Fruit fly (Drosophila melanogaster): Measurements from ENCODE around the gene Sr-CIV.

Gene Sr-CIV

dm6 chr2L:3507209-3508164 lies 16.4 kb downstream of the Sr-CIV start, which contains the start of gene tim (continued):
- no peak for TF ChIP-seq CG7839 (tag; optimal IDR thresholded peaks at IDR 0.05)
- TF ChIP-seq row (GFP tag; IDR thresholded peaks at IDR 0.05): peak; percentile 36; the same call in 2 of the 3 replicates
- TF ChIP-seq CG32532 (GFP tag; IDR thresholded peaks at IDR 0.05): no peak
- TF ChIP-seq inv (GFP tag; IDR thresholded peaks at IDR 0.05; ENCODE audit: partially characterized antibody): no peak
- no peak for TF ChIP-seq sd (tag; optimal IDR thresholded peaks at IDR 0.05)
- no peak for TF ChIP-seq tup (GFP tag; optimal IDR thresholded peaks at IDR 0.05)
- no peak for TF ChIP-seq gce (GFP tag; IDR thresholded peaks at IDR 0.05)
- no peak for TF ChIP-seq CG10959 (GFP tag; IDR thresholded peaks at IDR 0.05)
- peak; percentile 9 for TF ChIP-seq Max (GFP tag; optimal IDR thresholded peaks at IDR 0.05)
- no peak for TF ChIP-seq abd-A (tag; optimal IDR thresholded peaks at IDR 0.05)
- TF ChIP-seq Mad (GFP tag; optimal IDR thresholded peaks at IDR 0.05): no peak
- TF ChIP-seq fd102C (GFP tag; optimal IDR thresholded peaks at IDR 0.05): no peak
- TF ChIP-seq HHEX (GFP tag; optimal IDR thresholded peaks at IDR 0.05): no peak
- TF ChIP-seq CG1832 (GFP tag; optimal IDR thresholded peaks at IDR 0.05): peak; percentile 59
- no peak for TF ChIP-seq CG3995 (GFP tag; optimal IDR thresholded peaks at IDR 0.05)
- TF ChIP-seq Camta (GFP tag; optimal IDR thresholded peaks at IDR 0.05): no peak
- TF ChIP-seq CG10979 (tag; optimal IDR thresholded peaks at IDR 0.05): peak; percentile 50
- peak; percentile 36 for TF ChIP-seq odd (GFP tag; optimal IDR thresholded peaks at IDR 0.05)
- TF ChIP-seq Myb (GFP tag; optimal IDR thresholded peaks at IDR 0.05): no peak
- TF ChIP-seq ac (GFP tag; optimal IDR thresholded peaks at IDR 0.05): no peak
- no peak for TF ChIP-seq gfzf (GFP tag; optimal IDR thresholded peaks at IDR 0.05)
- peak; percentile 51 for TF ChIP-seq CG4424 (GFP tag; optimal IDR thresholded peaks at IDR 0.05)
- no peak for TF ChIP-seq eyg (GFP tag; optimal IDR thresholded peaks at IDR 0.05)
- no peak for TF ChIP-seq bigmax (GFP tag; optimal IDR thresholded peaks at IDR 0.05)
- TF ChIP-seq phol (tag; optimal IDR thresholded peaks at IDR 0.05): peak; percentile 64
- no peak for TF ChIP-seq CG4360 (GFP tag; IDR thresholded peaks at IDR 0.05)
- TF ChIP-seq TFAM (GFP tag; optimal IDR thresholded peaks at IDR 0.05): no peak
- TF ChIP-seq zfh1 (GFP tag; IDR thresholded peaks at IDR 0.05): 0 out of 3 replicates have a peak, but pooled peaks have one; percentile 20
- no peak for TF ChIP-seq CG14050 (GFP tag; IDR thresholded peaks at IDR 0.05)
- no peak for TF ChIP-seq BEAF-32 (GFP tag; optimal IDR thresholded peaks at IDR 0.05)
- TF ChIP-seq CG7963 (GFP tag; IDR thresholded peaks at IDR 0.05; ENCODE audit: partially characterized antibody): no peak
- peak; percentile 28 for TF ChIP-seq Nf-YB (GFP tag; optimal IDR thresholded peaks at IDR 0.05)
- no peak for TF ChIP-seq vnd (GFP tag; IDR thresholded peaks at IDR 0.05; ENCODE audit: partially characterized antibody)
- TF ChIP-seq exex (tag; optimal IDR thresholded peaks at IDR 0.05): no peak
- TF ChIP-seq CG17361 (GFP tag; IDR thresholded peaks at IDR 0.05): peak; percentile 51; the same call in 2 of the 3 replicates
- no peak for TF ChIP-seq da (GFP tag; optimal IDR thresholded peaks at IDR 0.05)
- TF ChIP-seq CG17385 (GFP tag; optimal IDR thresholded peaks at IDR 0.05): peak; percentile 44
- TF ChIP-seq Hr39 (optimal IDR thresholded peaks at IDR 0.05): no peak
- TF ChIP-seq wek (GFP tag; optimal IDR thresholded peaks at IDR 0.05): no peak
- peak; percentile 43 for TF ChIP-seq CG9727 (GFP tag; optimal IDR thresholded peaks at IDR 0.05)
- TF ChIP-seq CG12071 (GFP tag; optimal IDR thresholded peaks at IDR 0.05): no peak
- TF ChIP-seq ham (GFP tag; IDR thresholded peaks at IDR 0.05): no peak
- TF ChIP-seq CG5953 (GFP tag; IDR thresholded peaks at IDR 0.05): no peak
- no peak for TF ChIP-seq CHES-1-like (GFP tag; optimal IDR thresholded peaks at IDR 0.05)
- TF ChIP-seq pros (GFP tag; optimal IDR thresholded peaks at IDR 0.05): no peak
- no peak for TF ChIP-seq CG11085 (GFP tag; IDR thresholded peaks at IDR 0.05)
- TF ChIP-seq CG8924 (tag; optimal IDR thresholded peaks at IDR 0.05): peak; percentile 48
- no peak for TF ChIP-seq CG30020 (tag; optimal IDR thresholded peaks at IDR 0.05)
- no peak for TF ChIP-seq MTF-1 (GFP tag; optimal IDR thresholded peaks at IDR 0.05; ENCODE audit: borderline replicate concordance)

All from whole organism, embryonic.